Fruit fly (Drosophila melanogaster): ENCODE measurements around the gene RpLP1.

DNA sequence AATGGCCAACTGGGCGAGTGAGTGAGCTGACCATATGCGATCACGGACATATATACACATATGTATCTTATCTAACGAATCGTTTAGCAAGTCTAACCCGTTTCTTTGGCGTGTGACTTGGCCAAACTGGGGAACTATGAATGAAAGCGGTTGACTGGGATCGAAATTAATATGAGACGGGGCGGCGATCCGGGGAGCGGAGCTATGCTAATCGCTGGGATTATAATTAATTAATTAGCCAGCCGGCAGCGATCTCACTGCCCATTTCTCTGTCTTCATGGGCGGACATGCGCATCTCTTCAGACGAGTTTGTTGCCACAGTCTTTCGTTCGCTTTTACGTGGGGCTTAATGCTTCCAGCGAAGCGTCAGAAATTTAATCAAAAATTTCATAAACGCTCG, 27.2 kb upstream of the RpLP1 start:
- TF ChIP-seq CG5204 (GFP tag; optimal IDR thresholded peaks at IDR 0.05) (no peak), CG14711 (tag; optimal IDR thresholded peaks at IDR 0.05) (no peak), CG7101 (tag; optimal IDR thresholded peaks at IDR 0.05) (no peak), CG12768 (GFP tag; optimal IDR thresholded peaks at IDR 0.05) (no peak), Hr96 (GFP tag; optimal IDR thresholded peaks at IDR 0.05) (no peak), CG7045 (GFP tag; optimal IDR thresholded peaks at IDR 0.05) (no peak), pad (GFP tag; optimal IDR thresholded peaks at IDR 0.05) (no peak), toe (GFP tag; optimal IDR thresholded peaks at IDR 0.05) (no peak), Mnt (GFP tag; optimal IDR thresholded peaks at IDR 0.05) (no peak), CG33017 (tag; optimal IDR thresholded peaks at IDR 0.05) (no peak), Clk (GFP tag; optimal IDR thresholded peaks at IDR 0.05) (no peak)

All from whole organism, adult.